Worm (Caenorhabditis elegans) whole organism, L1 larva: ENCODE data around the gene R03G8.6.
A peak's percentile ranks its signal among the peaks of the same experiment; 100 is the strongest.

ENCODE experiments used
- C04F5.9 ChIP-seq: sonication (generic microtip); optimal IDR thresholded peaks from 2 replicates; lab custom pipeline; 2016; ENCODE audit warnings: missing genetic modification characterization, missing compliant biosample characterization
- aha-1 ChIP-seq: fragments of 150-350 bp; optimal IDR thresholded peaks from 2 replicates; lab custom pipeline; 2014; ENCODE audit warnings: missing biosample characterization, missing genetic modification characterization
- aly-2 ChIP-seq: fragments of 150-350 bp; optimal IDR thresholded peaks from 2 replicates; lab custom pipeline; 2014; ENCODE audit warnings: missing biosample characterization, missing genetic modification characterization
- ama-1 ChIP-seq: fragments of 150-350 bp; optimal IDR thresholded peaks from 2 replicates; lab custom pipeline; 2014
- blmp-1 ChIP-seq: fragments of 150-350 bp; optimal IDR thresholded peaks from 2 replicates; lab custom pipeline; 2014; ENCODE audit warnings: missing biosample characterization, missing genetic modification characterization
- ceh-63 ChIP-seq: fragments of 200-800 bp; sonication (Bioruptor generic); optimal IDR thresholded peaks from 2 replicates; lab custom pipeline; 2018; ENCODE audit warnings: mild to moderate bottlenecking, missing genetic modification characterization, missing compliant biosample characterization
- ceh-82 ChIP-seq, 3 experiments: fragments of 150-350 bp in 1 of 3; sonication (generic microtip) in 2 of 3; optimal IDR thresholded peaks; 2 replicates each; lab custom pipeline; 2014 to 2017; ENCODE audit warnings: missing biosample characterization in 3 of 3, missing genetic modification characterization in 3 of 3
- dsc-1 ChIP-seq: sonication (generic microtip); optimal IDR thresholded peaks from 2 replicates; lab custom pipeline; 2016; ENCODE audit warnings: mild to moderate bottlenecking, missing genetic modification characterization, missing compliant biosample characterization
- efl-1 ChIP-seq, 4 experiments: fragments of 150-350 bp; optimal IDR thresholded peaks in 3 of 4; peaks in 1 of 4; 1 replicate in 1 of 4; 2 replicates in 3 of 4; lab custom pipeline; 2014; ENCODE audit warnings: missing biosample characterization in 2 of 4, missing genetic modification characterization in 2 of 4, missing genetic modification reagents in 2 of 4
- efl-3 ChIP-seq: fragments of 200-800 bp; sonication (Bioruptor generic); optimal IDR thresholded peaks from 2 replicates; lab custom pipeline; 2018; ENCODE audit warnings: mild to moderate bottlenecking, missing genetic modification characterization, missing compliant biosample characterization
- egl-13 ChIP-seq: sonication (generic microtip); optimal IDR thresholded peaks from 2 replicates; lab custom pipeline; 2016; ENCODE audit warnings: missing genotype, missing genetic modification reagents, missing genetic modification characterization, missing compliant biosample characterization
- elt-3 ChIP-seq, 6 experiments: fragments of 150-350 bp in 1 of 6; sonication (generic microtip); optimal IDR thresholded peaks; 2 replicates each; lab custom pipeline; 2017 to 2018; ENCODE audit warnings: missing biosample characterization in 6 of 6, missing genetic modification characterization in 6 of 6, inconsistent platforms in 1 of 6
- ets-5 ChIP-seq: fragments of 200-800 bp; sonication (Bioruptor generic); IDR thresholded peaks from 2 replicates; pipeline ENCODE4 v1.3.6; 2022; ENCODE audit warnings: missing genetic modification characterization, missing compliant biosample characterization
- fkh-10 ChIP-seq: sonication (generic microtip); optimal IDR thresholded peaks from 2 replicates; lab custom pipeline; 2017; ENCODE audit warnings: missing biosample characterization, missing genetic modification reagents, missing genetic modification characterization
- fkh-4 ChIP-seq: sonication (generic microtip); optimal IDR thresholded peaks from 2 replicates; lab custom pipeline; 2016; ENCODE audit warnings: missing compliant biosample characterization, missing genetic modification characterization, borderline replicate concordance
- fos-1 ChIP-seq: fragments of 150-350 bp; optimal IDR thresholded peaks from 2 replicates; lab custom pipeline; 2014; ENCODE audit warnings: missing biosample characterization, missing genetic modification characterization
- grh-1 ChIP-seq: fragments of 200-800 bp; sonication (Bioruptor generic); IDR thresholded peaks from 2 replicates; pipeline ENCODE4 v1.3.6; 2022; ENCODE audit warnings: missing genetic modification reagents, missing genetic modification characterization, missing compliant biosample characterization
- hlh-17 ChIP-seq: fragments of 200-800 bp; sonication (Bioruptor generic); optimal IDR thresholded peaks from 2 replicates; lab custom pipeline; 2018; ENCODE audit warnings: missing genetic modification characterization, mild to moderate bottlenecking, missing compliant biosample characterization, moderate library complexity, borderline replicate concordance
- irx-1 ChIP-seq: sonication (generic microtip); optimal IDR thresholded peaks from 2 replicates; lab custom pipeline; 2016; ENCODE audit warnings: missing genetic modification characterization, missing compliant biosample characterization
- lin-13 ChIP-seq: fragments of 150-350 bp; optimal IDR thresholded peaks from 2 replicates; lab custom pipeline; 2014; ENCODE audit warnings: missing biosample characterization, missing genetic modification reagents, missing genetic modification characterization
- lin-14 ChIP-seq: fragments of 200-800 bp; sonication (Bioruptor generic); optimal IDR thresholded peaks from 2 replicates; lab custom pipeline; 2018; ENCODE audit warnings: mild to moderate bottlenecking, missing genetic modification characterization, moderate library complexity, missing compliant biosample characterization
- lin-35 ChIP-seq, 2 experiments: fragments of 150-350 bp; optimal IDR thresholded peaks; 2 replicates each; lab custom pipeline; 2014; ENCODE audit warnings: missing biosample characterization in 2 of 2, missing genetic modification characterization in 2 of 2, missing genetic modification reagents in 2 of 2
- lin-39 ChIP-seq: fragments of 150-350 bp; optimal IDR thresholded peaks from 2 replicates; lab custom pipeline; 2014; ENCODE audit warnings: missing biosample characterization, missing genetic modification reagents, missing genetic modification characterization
- mab-9 ChIP-seq: fragments of 200-800 bp; sonication (Bioruptor generic); IDR thresholded peaks from 2 replicates; pipeline ENCODE4 v1.3.6; 2022; ENCODE audit warnings: missing genetic modification reagents, missing genetic modification characterization, missing compliant biosample characterization
- mdl-1 ChIP-seq, 2 experiments: fragments of 150-350 bp; optimal IDR thresholded peaks; 2 replicates each; lab custom pipeline; 2014 to 2017; ENCODE audit warnings: missing biosample characterization in 2 of 2, missing genetic modification characterization in 2 of 2, inconsistent platforms in 1 of 2
- nhr-11 ChIP-seq: fragments of 150-350 bp; optimal IDR thresholded peaks from 2 replicates; lab custom pipeline; 2014; ENCODE audit warnings: missing biosample characterization, missing genetic modification characterization
- nhr-12 ChIP-seq: sonication (generic microtip); optimal IDR thresholded peaks from 2 replicates; lab custom pipeline; 2017; ENCODE audit warnings: missing biosample characterization, missing genetic modification characterization
- nhr-237 ChIP-seq: fragments of 150-350 bp; optimal IDR thresholded peaks from 2 replicates; lab custom pipeline; 2014; ENCODE audit warnings: missing biosample characterization, missing genetic modification characterization
- nhr-71 ChIP-seq: sonication (generic microtip); optimal IDR thresholded peaks from 2 replicates; lab custom pipeline; 2016; ENCODE audit warnings: mild to moderate bottlenecking, missing genetic modification characterization, moderate library complexity, missing compliant biosample characterization
- nhr-84 ChIP-seq: sonication (generic microtip); optimal IDR thresholded peaks from 2 replicates; lab custom pipeline; 2017; ENCODE audit warnings: missing biosample characterization, missing genetic modification characterization
- nhr-85 ChIP-seq: sonication (generic microtip); peaks from one replicate; lab custom pipeline; 2016; ENCODE audit warnings: missing genetic modification characterization, inconsistent platforms, missing compliant biosample characterization
- pag-3 ChIP-seq: sonication (generic microtip); optimal IDR thresholded peaks from 2 replicates; lab custom pipeline; 2017; ENCODE audit warnings: missing genetic modification characterization, mild to moderate bottlenecking, missing compliant biosample characterization, antibody characterized with exemption, borderline replicate concordance; ENCODE audit not compliant: insufficient read depth
- pax-3 ChIP-seq: fragments of 200-800 bp; sonication (Bioruptor generic); optimal IDR thresholded peaks from 2 replicates; lab custom pipeline; 2018; ENCODE audit warnings: mild to moderate bottlenecking, missing genetic modification characterization, moderate library complexity, missing compliant biosample characterization
- pqm-1 ChIP-seq: sonication (generic microtip); optimal IDR thresholded peaks from 3 replicates; lab custom pipeline; 2017; ENCODE audit warnings: missing biosample characterization, missing genetic modification characterization
- skn-1 ChIP-seq: fragments of 150-350 bp; optimal IDR thresholded peaks from 2 replicates; lab custom pipeline; 2014; ENCODE audit warnings: missing biosample characterization, missing genetic modification characterization
- snu-23 ChIP-seq: sonication (generic microtip); optimal IDR thresholded peaks from 2 replicates; lab custom pipeline; 2016; ENCODE audit warnings: missing genetic modification characterization, missing compliant biosample characterization
- sox-4 ChIP-seq: sonication (generic microtip); optimal IDR thresholded peaks from 2 replicates; lab custom pipeline; 2016; ENCODE audit warnings: missing genetic modification characterization, missing compliant biosample characterization
- sptf-1 ChIP-seq: fragments of 150-350 bp; optimal IDR thresholded peaks from 2 replicates; lab custom pipeline; 2014; ENCODE audit warnings: missing biosample characterization, missing genetic modification characterization
- sup-37 ChIP-seq: fragments of 200-800 bp; sonication (Bioruptor generic); optimal IDR thresholded peaks from 2 replicates; lab custom pipeline; 2018; ENCODE audit warnings: mild to moderate bottlenecking, missing genetic modification characterization, missing compliant biosample characterization
- swsn-7 ChIP-seq: sonication (generic microtip); optimal IDR thresholded peaks from 2 replicates; lab custom pipeline; 2016; ENCODE audit warnings: missing genetic modification characterization, missing compliant biosample characterization
- unc-30 ChIP-seq: sonication (generic microtip); optimal IDR thresholded peaks from 2 replicates; lab custom pipeline; 2017; ENCODE audit warnings: missing biosample characterization, missing genetic modification characterization
- unc-62 ChIP-seq: fragments of 150-350 bp; optimal IDR thresholded peaks from 2 replicates; lab custom pipeline; 2014; ENCODE audit warnings: missing biosample characterization, missing genetic modification reagents, missing genetic modification characterization
- xbp-1 ChIP-seq: sonication (generic microtip); optimal IDR thresholded peaks from 2 replicates; lab custom pipeline; 2016; ENCODE audit warnings: missing genetic modification characterization, missing compliant biosample characterization
- zip-4 ChIP-seq: fragments of 200-800 bp; sonication (Bioruptor generic); optimal IDR thresholded peaks from 2 replicates; lab custom pipeline; 2018; ENCODE audit warnings: mild to moderate bottlenecking, missing genetic modification characterization, moderate library complexity, missing compliant biosample characterization

Gene R03G8.6

DNA sequence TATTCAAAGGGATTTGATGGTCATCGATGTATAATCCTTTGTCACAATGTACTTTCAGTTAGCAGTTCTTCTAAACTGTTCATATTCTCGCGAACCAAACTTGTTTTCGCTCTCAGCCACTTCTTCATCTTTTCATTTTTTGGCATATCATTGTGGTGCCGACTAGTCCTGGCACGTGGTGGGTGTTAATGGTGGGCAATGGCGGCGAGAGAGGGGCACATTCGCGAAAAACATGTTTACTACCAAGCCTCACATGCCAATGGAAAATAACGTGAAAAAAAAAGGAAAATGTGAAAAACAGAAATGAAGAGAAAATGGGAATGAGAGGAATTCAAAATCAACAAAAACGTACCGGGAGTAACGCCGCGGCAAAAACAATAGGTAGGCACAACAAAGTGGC is 46.8 kb upstream of the R03G8.6 start (continued):
- TF ChIP-seq zip-4 (GFP tag; lab: Kevin White, UChicago) = no peak
- no peak for TF ChIP-seq lin-13
- TF ChIP-seq snu-23 (GFP tag; lab: Kevin White, UChicago) = peak; percentile 66
- TF ChIP-seq mdl-1 (tag; optimal IDR thresholded peaks at IDR 0.05; lab: Kevin White, UChicago) = peak in 1 of 2 experiments; percentile 77
- peak; percentile 85 for TF ChIP-seq nhr-85 (tag; lab: Kevin White, UChicago)
- TF ChIP-seq pag-3 (tag; lab: Kevin White, UChicago) = peak; percentile 78
- TF ChIP-seq sptf-1 (tag; lab: Kevin White, UChicago) = no peak
- no peak for TF ChIP-seq elt-3 (tag; optimal IDR thresholded peaks at IDR 0.05; lab: Kevin White, UChicago)
- TF ChIP-seq lin-39 (tag; lab: Kevin White, UChicago) = no peak
- no peak for TF ChIP-seq sox-4 (tag; lab: Kevin White, UChicago)
- no peak for TF ChIP-seq nhr-11 (tag; lab: Kevin White, UChicago)
- TF ChIP-seq lin-14 (GFP tag; lab: Kevin White, UChicago) = peak; percentile 69
- no peak for TF ChIP-seq xbp-1 (tag; lab: Kevin White, UChicago)
- no peak for TF ChIP-seq sup-37 (GFP tag; lab: Kevin White, UChicago)
- no peak for TF ChIP-seq ceh-82 (tag; optimal IDR thresholded peaks at IDR 0.05; lab: Kevin White, UChicago)
- TF ChIP-seq C04F5.9 (tag; lab: Kevin White, UChicago) = no peak
- TF ChIP-seq unc-62 (GFP tag; lab: Kevin White, UChicago) = no peak
- peak; percentile 61 for TF ChIP-seq nhr-71 (tag; lab: Kevin White, UChicago)
- TF ChIP-seq grh-1 (GFP tag; lab: Robert Waterston, UW) = 0 out of 2 replicates have a peak, but pooled peaks have one; percentile 6
- TF ChIP-seq dsc-1 (tag; lab: Kevin White, UChicago) = no peak
- no peak for TF ChIP-seq nhr-84 (tag; lab: Kevin White, UChicago)
- no peak for TF ChIP-seq ets-5 (GFP tag; lab: Robert Waterston, UW)
- TF ChIP-seq pqm-1 (tag; lab: Kevin White, UChicago) = no peak
- TF ChIP-seq pax-3 = peak; percentile 46
- peak; percentile 13 for TF ChIP-seq blmp-1 (tag; lab: Kevin White, UChicago)

DNA sequence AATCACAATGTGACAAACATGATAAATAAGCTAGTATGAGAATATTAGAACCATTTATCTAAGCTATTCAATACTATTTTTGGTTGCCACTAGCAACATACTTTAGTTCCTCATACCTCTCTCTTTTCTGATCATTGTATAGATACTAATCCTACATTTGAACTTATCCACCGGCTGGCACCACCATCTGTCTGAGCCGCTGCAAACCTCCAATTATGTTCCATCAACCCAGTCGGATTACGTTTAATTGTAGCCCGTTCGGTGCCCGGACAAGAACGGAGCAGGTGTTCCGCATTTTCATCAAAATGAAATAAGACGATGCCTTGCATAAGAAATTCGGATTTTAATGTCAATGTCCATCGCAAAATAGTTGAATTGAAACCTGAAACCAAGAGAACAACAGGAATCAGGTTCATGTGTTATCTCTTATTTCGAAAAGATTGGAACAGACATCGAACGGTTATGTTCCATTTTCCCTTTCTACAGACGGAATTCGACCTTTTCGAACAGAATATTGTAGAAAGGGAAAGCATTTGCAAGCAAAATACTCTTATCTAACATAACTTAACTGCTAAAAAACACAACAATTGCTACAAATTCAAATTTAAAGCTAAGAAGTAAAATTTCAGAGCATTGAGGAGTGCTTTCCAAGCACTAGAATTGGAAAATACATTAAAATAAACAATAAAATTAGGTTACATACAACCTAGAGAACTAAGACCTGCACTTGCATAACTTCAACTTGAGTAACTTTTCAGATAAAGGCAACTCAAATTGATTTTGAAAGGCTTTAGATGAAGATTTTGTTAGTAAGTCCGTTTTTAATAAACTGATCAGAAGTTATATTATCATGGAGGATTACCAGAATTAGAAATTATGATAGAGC is 45.9 kb upstream of the R03G8.6 start:
- TF ChIP-seq dsc-1 (tag; lab: Kevin White, UChicago) (peak; percentile 5), blmp-1 (tag; lab: Kevin White, UChicago) (peak; percentile 58), efl-1 (optimal IDR thresholded peaks at IDR 0.05; lab: Kevin White, UChicago) (no peak), efl-1 (GFP tag; optimal IDR thresholded peaks at IDR 0.05 in 1 of 2; lab: Kevin White, UChicago) (peak in 1 of 2 experiments; percentile 41), irx-1 (no peak), fos-1 (tag; lab: Kevin White, UChicago) (no peak)

DNA sequence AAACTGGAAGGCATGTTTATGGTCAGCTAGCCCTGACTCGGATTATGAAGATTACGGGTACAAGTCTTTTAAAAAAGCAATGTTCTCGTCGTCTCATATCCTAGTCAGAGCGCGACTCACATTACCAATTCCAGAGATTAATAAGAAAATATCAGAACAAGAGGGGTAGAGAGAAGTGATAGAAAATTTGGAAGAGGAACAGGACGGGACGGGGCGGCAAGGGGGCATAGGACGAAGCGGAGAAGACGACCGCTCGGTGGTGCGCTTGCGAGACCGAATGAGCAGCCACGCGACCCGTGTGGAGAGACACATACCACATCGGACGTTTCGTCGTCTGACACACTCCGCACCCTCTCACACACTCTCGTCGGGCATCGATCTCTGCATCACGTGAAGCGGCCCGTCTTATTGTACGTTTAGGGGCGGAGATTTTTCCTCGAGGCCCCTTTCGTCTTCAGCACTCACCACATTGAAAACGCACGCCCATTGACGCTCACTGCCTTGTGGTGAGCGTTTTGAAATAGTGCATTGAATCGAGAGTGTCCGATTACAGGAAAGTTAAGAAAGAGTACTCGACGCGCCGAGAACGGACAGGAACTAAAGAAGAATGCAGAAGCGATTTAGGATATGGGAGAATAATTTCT is 44.8 kb upstream of the R03G8.6 start:
- peak; percentile 90 for TF ChIP-seq xbp-1 (tag; lab: Kevin White, UChicago)
- TF ChIP-seq aha-1 = peak; percentile 64
- TF ChIP-seq ets-5 (GFP tag; lab: Robert Waterston, UW) = no peak
- TF ChIP-seq nhr-12 (tag; lab: Kevin White, UChicago) = no peak
- TF ChIP-seq nhr-71 (tag; lab: Kevin White, UChicago) = peak; percentile 99
- TF ChIP-seq nhr-237 (tag; lab: Kevin White, UChicago) = peak; percentile 78
- TF ChIP-seq fkh-10 = peak; percentile 95
- TF ChIP-seq efl-3 = peak; percentile 51
- TF ChIP-seq egl-13 (tag; lab: Kevin White, UChicago) = peak; percentile 97
- TF ChIP-seq fkh-4 (tag; lab: Kevin White, UChicago) = peak; percentile 76
- peak; percentile 83 for TF ChIP-seq mab-9 (GFP tag; lab: Robert Waterston, UW)
- TF ChIP-seq swsn-7 (tag; lab: Kevin White, UChicago) = peak; percentile 97
- peak; percentile 76 to 86 for TF ChIP-seq lin-35 (GFP tag; optimal IDR thresholded peaks at IDR 0.05; lab: Kevin White, UChicago)
- TF ChIP-seq ama-1 (lab: Kevin White, UChicago) = peak; percentile 97
- TF ChIP-seq efl-1 (optimal IDR thresholded peaks at IDR 0.05; lab: Kevin White, UChicago) = peak; percentile 71 to 80
- TF ChIP-seq efl-1 (GFP tag; optimal IDR thresholded peaks at IDR 0.05 in 1 of 2; lab: Kevin White, UChicago) = peak; percentile 25 to 94
- TF ChIP-seq aly-2 (tag; lab: Kevin White, UChicago) = peak; percentile 76
- TF ChIP-seq elt-3 (tag; optimal IDR thresholded peaks at IDR 0.05; lab: Kevin White, UChicago) = peak in 3 of 6 experiments; percentile 51 to 79 (median 68)
- no peak for TF ChIP-seq unc-30 (tag; lab: Kevin White, UChicago)
- TF ChIP-seq nhr-84 (tag; lab: Kevin White, UChicago) = no peak
- TF ChIP-seq mdl-1 (tag; optimal IDR thresholded peaks at IDR 0.05; lab: Kevin White, UChicago) = peak; percentile 91 to 99
- TF ChIP-seq sptf-1 (tag; lab: Kevin White, UChicago) = no peak
- TF ChIP-seq ceh-63 (GFP tag; lab: Kevin White, UChicago) = peak; percentile 24
- TF ChIP-seq hlh-17 = no peak
- TF ChIP-seq skn-1 = peak; percentile 86
